Worm (Caenorhabditis elegans) whole organism, L1 larva: ENCODE measurements around the gene pak-1.

Experiments used
- dpl-1 ChIP-seq, 3 experiments: fragments of 150-350 bp in 2 of 3; sonication (generic microtip) in 1 of 3; optimal IDR thresholded peaks; 2 replicates each; lab custom pipeline; 2014 to 2017; ENCODE audit warnings: missing biosample characterization in 3 of 3, missing genetic modification characterization in 3 of 3, missing genetic modification reagents in 3 of 3
- elt-3 ChIP-seq, 6 experiments: fragments of 150-350 bp in 1 of 6; sonication (generic microtip); optimal IDR thresholded peaks; 2 replicates each; lab custom pipeline; 2017 to 2018; ENCODE audit warnings: missing biosample characterization in 6 of 6, missing genetic modification characterization in 6 of 6, inconsistent platforms in 1 of 6
- isw-1 ChIP-seq: fragments of 200-800 bp; sonication (Bioruptor generic); IDR thresholded peaks from 2 replicates; pipeline ENCODE4 v1.3.6; 2022; ENCODE audit warnings: missing genetic modification characterization, missing compliant biosample characterization
- lin-35 ChIP-seq, 2 experiments: fragments of 150-350 bp; optimal IDR thresholded peaks; 2 replicates each; lab custom pipeline; 2014; ENCODE audit warnings: missing biosample characterization in 2 of 2, missing genetic modification characterization in 2 of 2, missing genetic modification reagents in 2 of 2
- nhr-19 ChIP-seq: fragments of 200-800 bp; sonication (Bioruptor generic); conservative IDR thresholded peaks from 2 replicates; pipeline ENCODE4 v1.3.6; 2022; ENCODE audit warnings: missing genetic modification characterization, missing compliant biosample characterization
- nhr-237 ChIP-seq: fragments of 150-350 bp; optimal IDR thresholded peaks from 2 replicates; lab custom pipeline; 2014; ENCODE audit warnings: missing biosample characterization, missing genetic modification characterization
- nhr-77 ChIP-seq: fragments of 150-350 bp; optimal IDR thresholded peaks from 2 replicates; lab custom pipeline; 2014; ENCODE audit warnings: missing biosample characterization, missing genetic modification characterization
- tlp-1 ChIP-seq: fragments of 150-350 bp; optimal IDR thresholded peaks from 2 replicates; lab custom pipeline; 2014; ENCODE audit warnings: missing biosample characterization, missing genetic modification characterization

DNA sequence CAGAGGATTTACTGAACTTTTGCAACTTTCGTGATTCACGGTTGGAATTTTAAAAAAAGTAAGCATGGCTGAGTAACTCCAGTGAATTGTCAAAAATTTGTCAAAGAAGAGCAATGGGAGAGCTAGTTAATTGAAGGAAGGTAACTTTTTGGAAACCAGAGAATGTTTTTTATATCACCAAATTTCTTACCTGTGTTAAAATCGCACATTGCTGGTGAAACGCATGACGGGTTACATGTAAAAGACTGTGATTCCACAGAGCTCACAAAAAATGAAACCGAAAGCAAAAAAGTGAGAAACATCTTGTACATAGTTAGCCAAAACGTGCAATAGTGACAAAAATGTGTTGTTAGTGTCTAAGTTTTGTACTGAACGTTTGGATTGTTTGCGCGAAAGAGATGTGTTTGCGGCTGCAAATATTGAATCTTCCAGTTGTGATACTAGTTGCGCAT, 49.3 kb downstream of the pak-1 start, which contains the start of gene F22F4.9:
- TF ChIP-seq elt-3 (tag; optimal IDR thresholded peaks at IDR 0.05; lab: Kevin White, UChicago) (no peak), nhr-19 (GFP tag; lab: Robert Waterston, UW) (no peak), tlp-1 (tag; lab: Kevin White, UChicago) (no peak), nhr-237 (tag; lab: Kevin White, UChicago) (no peak), lin-35 (GFP tag; optimal IDR thresholded peaks at IDR 0.05; lab: Kevin White, UChicago) (no peak), dpl-1 (GFP tag; optimal IDR thresholded peaks at IDR 0.05; lab: Kevin White, UChicago) (no peak), isw-1 (no peak), nhr-77 (tag; lab: Kevin White, UChicago) (no peak)
